Fruit fly (Drosophila melanogaster): Measurements from ENCODE around the gene Ccp84Ac.

Ccp84Ac gene

dm6 chr3R:6696221-6696749 is at the start of gene Ccp84Ac:
TSS of gene Ccp84Ac (minus strand) at chr3R:6696271.
- no peak for TF ChIP-seq Dll (optimal IDR thresholded peaks at IDR 0.05)
- TF ChIP-seq EcR (GFP tag; optimal IDR thresholded peaks at IDR 0.05) = no peak
- TF ChIP-seq usp (GFP tag; optimal IDR thresholded peaks at IDR 0.05) = no peak
- no peak for TF ChIP-seq CG8478 (optimal IDR thresholded peaks at IDR 0.05)
- no peak for TF ChIP-seq pan (optimal IDR thresholded peaks at IDR 0.05)
- TF ChIP-seq psq (optimal IDR thresholded peaks at IDR 0.05) = no peak

- no peak for TF ChIP-seq usp (GFP tag; optimal IDR thresholded peaks at IDR 0.05)
- no peak for TF ChIP-seq Dll (optimal IDR thresholded peaks at IDR 0.05)
- TF ChIP-seq EcR (GFP tag; optimal IDR thresholded peaks at IDR 0.05) = no peak
- TF ChIP-seq psq (optimal IDR thresholded peaks at IDR 0.05) = no peak
- TF ChIP-seq CG8478 (optimal IDR thresholded peaks at IDR 0.05) = no peak
- TF ChIP-seq pan (optimal IDR thresholded peaks at IDR 0.05) = no peak
These were observed 48.0 kb upstream of the Ccp84Ac start, which contains the start of gene zen2 for dm6 chr3R:6744036-6744435. TSS of gene zen2 (minus strand) at chr3R:6744136.

dm6 chr3R:6741983-6742382 is 45.9 kb upstream of the Ccp84Ac start, which contains the start of gene pb:
TSS of gene pb (minus strand) at chr3R:6742063.
- no peak for TF ChIP-seq psq (optimal IDR thresholded peaks at IDR 0.05)
- no peak for TF ChIP-seq CG8478 (optimal IDR thresholded peaks at IDR 0.05)
- TF ChIP-seq pan (optimal IDR thresholded peaks at IDR 0.05) = no peak
- no peak for TF ChIP-seq Dll (optimal IDR thresholded peaks at IDR 0.05)
- TF ChIP-seq EcR (GFP tag; optimal IDR thresholded peaks at IDR 0.05) = no peak
- no peak for TF ChIP-seq usp (GFP tag; optimal IDR thresholded peaks at IDR 0.05)

DNA sequence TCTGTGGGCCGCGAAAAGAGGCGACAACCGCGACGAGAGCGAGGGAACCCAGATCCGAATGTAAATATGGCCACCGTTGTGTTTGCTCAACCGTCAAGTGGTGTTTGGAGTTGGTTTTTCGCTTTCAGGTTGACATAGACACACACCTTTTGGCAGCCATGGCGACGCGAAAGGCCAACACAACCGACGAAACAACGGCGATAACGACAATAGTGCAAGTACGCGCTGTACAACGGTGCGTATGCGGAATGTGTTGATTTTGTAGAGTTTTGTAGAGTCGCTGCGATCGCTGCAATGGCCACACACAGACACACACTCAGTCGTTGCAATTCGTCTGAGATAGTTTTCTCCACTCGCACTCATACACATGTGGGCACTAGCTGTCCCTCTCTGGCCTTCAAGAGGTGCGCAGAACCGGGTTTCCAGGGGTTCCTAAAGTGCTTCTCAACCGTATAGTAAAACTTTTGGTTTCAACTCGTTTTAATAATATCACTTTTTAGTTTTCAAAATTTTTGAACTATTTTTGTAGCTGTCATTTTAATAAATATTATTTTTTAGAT is 45.4 kb upstream of the Ccp84Ac start:
- TF ChIP-seq EcR (GFP tag; optimal IDR thresholded peaks at IDR 0.05) (no peak), CG8478 (optimal IDR thresholded peaks at IDR 0.05) (peak; percentile 48)

DNA sequence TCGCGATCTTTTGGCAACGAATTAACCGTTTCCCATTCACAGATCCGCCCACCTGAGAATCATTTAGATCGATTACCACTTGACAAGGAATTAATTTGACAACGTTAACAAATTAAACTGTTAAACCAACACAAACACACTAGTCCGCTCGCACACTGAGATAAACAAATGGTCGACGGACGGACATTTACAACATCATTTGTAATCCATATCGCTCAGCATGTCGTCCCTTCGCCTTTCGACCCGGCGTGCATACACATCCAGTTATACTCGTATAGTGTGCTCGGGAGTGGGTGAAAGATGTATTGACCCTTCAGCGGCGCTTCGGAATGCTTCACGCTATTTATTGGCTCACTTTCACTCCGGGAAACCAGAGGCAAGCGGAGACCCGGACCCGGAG is 39.7 kb upstream of the Ccp84Ac start:
- TF ChIP-seq CG8478 (optimal IDR thresholded peaks at IDR 0.05) (no peak), usp (GFP tag; optimal IDR thresholded peaks at IDR 0.05) (no peak), EcR (GFP tag; optimal IDR thresholded peaks at IDR 0.05) (no peak)

DNA sequence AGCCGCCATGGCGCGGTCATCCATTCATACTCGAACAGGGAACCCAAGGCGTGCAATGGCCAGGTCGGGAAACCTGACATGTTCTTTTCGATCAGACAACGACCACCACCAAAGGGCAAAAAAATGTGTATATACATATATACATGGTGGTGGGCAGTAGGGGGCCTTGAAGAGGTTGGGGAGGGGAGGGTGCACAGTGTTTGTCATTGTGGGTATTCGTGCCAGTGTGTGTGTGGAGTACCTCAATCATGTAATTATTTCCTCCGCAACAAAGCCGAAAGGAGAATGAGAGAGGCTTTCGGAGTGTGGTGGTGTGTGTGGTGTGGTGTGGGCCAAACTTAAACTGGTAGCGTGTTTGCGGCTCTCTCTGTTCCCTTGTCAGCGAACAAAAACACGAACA is 30.0 kb upstream of the Ccp84Ac start:
- no peak for TF ChIP-seq usp (GFP tag; optimal IDR thresholded peaks at IDR 0.05)
- TF ChIP-seq Dll (optimal IDR thresholded peaks at IDR 0.05) = peak; percentile 56

DNA sequence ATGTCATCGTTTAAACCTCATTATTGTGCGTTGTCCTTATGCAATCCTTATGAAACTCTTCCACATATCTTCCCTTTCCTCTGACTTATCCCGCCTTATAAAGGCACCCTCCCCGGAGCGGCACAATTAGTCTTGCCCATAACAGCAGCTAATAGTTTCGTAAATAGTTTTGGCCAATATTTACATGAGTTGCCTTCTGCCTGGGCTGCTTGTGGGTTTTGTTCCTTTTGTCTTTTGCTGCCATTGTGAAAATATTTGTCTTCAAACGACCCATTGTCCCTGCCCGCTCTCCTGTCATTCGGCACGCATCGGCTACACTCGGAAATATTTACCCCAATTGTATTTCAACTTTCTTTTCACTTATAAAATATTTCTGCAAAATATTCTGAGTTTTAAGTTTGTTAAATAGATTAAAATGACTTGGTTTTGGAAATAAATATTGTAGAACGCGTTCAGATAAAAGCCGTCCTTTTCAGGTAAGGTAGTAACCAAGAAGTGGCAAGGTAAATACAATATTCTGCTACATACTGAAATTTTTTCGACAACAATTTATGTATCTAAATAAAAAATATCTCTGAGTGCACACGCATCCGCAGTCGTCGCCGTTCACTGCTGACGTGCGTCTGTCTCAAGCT is 27.6 kb upstream of the Ccp84Ac start:
- TF ChIP-seq CG8478 (optimal IDR thresholded peaks at IDR 0.05) (no peak), Dll (optimal IDR thresholded peaks at IDR 0.05) (no peak), psq (optimal IDR thresholded peaks at IDR 0.05) (no peak), usp (GFP tag; optimal IDR thresholded peaks at IDR 0.05) (no peak), EcR (GFP tag; optimal IDR thresholded peaks at IDR 0.05) (no peak), pan (optimal IDR thresholded peaks at IDR 0.05) (no peak)

dm6 chr3R:6708858-6709257 is 12.8 kb upstream of the Ccp84Ac start:
- no peak for TF ChIP-seq Dll (optimal IDR thresholded peaks at IDR 0.05)
- TF ChIP-seq usp (GFP tag; optimal IDR thresholded peaks at IDR 0.05) = no peak

DNA sequence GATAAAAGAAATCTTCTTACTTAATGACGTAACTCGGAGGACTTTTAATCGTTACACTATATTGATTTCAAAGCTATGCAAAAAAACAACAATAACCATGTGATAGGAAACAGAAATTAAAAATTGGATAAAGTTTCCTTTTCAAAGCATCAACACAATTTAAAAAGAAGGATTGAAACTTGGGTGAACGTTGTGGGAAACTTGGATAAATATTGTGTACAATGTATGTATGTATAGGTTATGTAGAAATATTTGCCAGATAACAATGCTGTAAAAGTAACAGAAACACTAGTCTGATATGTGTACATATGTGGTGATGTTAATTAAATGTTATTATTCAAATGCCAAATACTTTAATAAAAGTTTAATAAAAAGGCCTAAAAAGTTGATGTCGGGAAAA is 10.3 kb upstream of the Ccp84Ac start:
- TF ChIP-seq CG8478 (optimal IDR thresholded peaks at IDR 0.05) (no peak), psq (optimal IDR thresholded peaks at IDR 0.05) (no peak), pan (optimal IDR thresholded peaks at IDR 0.05) (no peak), usp (GFP tag; optimal IDR thresholded peaks at IDR 0.05) (no peak), EcR (GFP tag; optimal IDR thresholded peaks at IDR 0.05) (no peak), Dll (optimal IDR thresholded peaks at IDR 0.05) (no peak)

DNA sequence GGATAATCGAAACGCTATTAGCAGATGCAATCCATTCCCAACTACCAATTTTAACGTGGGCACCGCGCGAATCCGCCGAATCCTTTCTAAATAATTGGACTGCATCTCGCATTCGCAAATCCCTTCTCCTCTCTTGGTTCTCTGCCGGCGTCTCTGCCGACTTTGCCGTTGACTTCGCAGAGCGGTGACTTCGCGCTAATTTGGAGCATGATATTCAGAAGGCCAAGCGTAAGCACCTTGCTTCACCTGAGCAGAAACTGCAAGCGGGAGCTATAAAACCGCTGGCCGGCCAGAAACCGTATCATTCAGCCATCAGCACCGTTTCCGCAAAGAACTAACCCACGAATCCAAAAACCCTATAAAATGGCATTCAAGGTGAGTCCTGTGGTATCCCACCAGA is 7.7 kb upstream of the Ccp84Ac start, which contains the start of gene Ccp84Aa:
Ccp84Aa (plus strand) TSS at position 301 of the 400 bp plus-strand sequence.
- TF ChIP-seq psq (optimal IDR thresholded peaks at IDR 0.05) = no peak
- no peak for TF ChIP-seq Dll (optimal IDR thresholded peaks at IDR 0.05)
- TF ChIP-seq pan (optimal IDR thresholded peaks at IDR 0.05) = no peak
- TF ChIP-seq usp (GFP tag; optimal IDR thresholded peaks at IDR 0.05) = no peak
- TF ChIP-seq CG8478 (optimal IDR thresholded peaks at IDR 0.05) = no peak
- TF ChIP-seq EcR (GFP tag; optimal IDR thresholded peaks at IDR 0.05) = no peak

- TF ChIP-seq EcR (GFP tag; optimal IDR thresholded peaks at IDR 0.05) (no peak), usp (GFP tag; optimal IDR thresholded peaks at IDR 0.05) (no peak), CG8478 (optimal IDR thresholded peaks at IDR 0.05) (no peak), pan (optimal IDR thresholded peaks at IDR 0.05) (no peak), Dll (optimal IDR thresholded peaks at IDR 0.05) (no peak), psq (optimal IDR thresholded peaks at IDR 0.05) (no peak)
These were observed 6.7 kb upstream of the Ccp84Ac start, which contains the start of gene Ccp84Ab for dm6 chr3R:6702777-6703176. TSS of gene Ccp84Ab (minus strand) at chr3R:6702877.

DNA sequence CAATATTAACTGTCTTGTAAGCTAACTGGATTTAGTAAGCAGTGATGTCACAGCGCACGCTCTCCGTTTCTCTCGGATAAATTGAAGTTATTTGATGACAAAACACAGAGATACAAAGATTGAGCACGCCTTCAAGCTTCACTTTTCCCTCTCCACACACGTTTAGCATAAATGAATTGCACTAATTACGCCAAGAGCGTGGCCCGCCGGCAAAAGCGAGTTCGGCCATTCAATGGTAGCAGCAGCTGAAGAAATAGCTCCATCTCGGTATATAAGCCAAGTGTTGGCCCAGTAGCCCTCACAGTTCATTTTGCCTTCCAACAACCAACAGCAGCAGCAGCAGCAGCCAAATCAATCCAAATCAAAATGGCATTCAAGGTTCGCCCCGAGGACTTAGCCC is 3.6 kb downstream of the Ccp84Ac start, which contains the start of gene Ccp84Ad:
Ccp84Ad (plus strand) TSS at position 301 of the 400 bp plus-strand sequence.
- TF ChIP-seq usp (GFP tag; optimal IDR thresholded peaks at IDR 0.05) (no peak), EcR (GFP tag; optimal IDR thresholded peaks at IDR 0.05) (no peak), Dll (optimal IDR thresholded peaks at IDR 0.05) (no peak), pan (optimal IDR thresholded peaks at IDR 0.05) (no peak), CG8478 (optimal IDR thresholded peaks at IDR 0.05) (no peak)

DNA sequence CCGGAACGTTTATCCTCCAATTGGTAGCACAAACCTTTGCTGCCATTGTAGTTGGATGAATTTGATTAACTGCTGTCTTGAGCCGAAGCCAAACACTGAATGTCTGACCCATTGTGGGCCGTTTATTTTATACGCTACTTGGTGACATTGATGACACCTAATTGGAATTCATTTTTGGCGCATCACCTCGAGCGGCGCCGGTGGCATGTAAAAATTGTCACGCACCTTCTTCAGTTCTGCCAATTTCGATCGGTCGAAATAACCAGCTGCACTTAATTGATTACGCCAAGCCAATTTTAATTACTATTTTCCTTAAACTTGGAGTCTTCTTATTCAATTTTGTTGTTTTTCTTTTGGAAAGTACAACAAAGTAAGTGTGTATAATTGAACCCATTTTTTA is 4.4 kb downstream of the Ccp84Ac start, which contains the start of gene Ccp84Ae:
Ccp84Ae (minus strand) TSS at position 101 of the 400 bp plus-strand sequence.
- TF ChIP-seq pan (optimal IDR thresholded peaks at IDR 0.05) (no peak), CG8478 (optimal IDR thresholded peaks at IDR 0.05) (no peak), EcR (GFP tag; optimal IDR thresholded peaks at IDR 0.05) (no peak), psq (optimal IDR thresholded peaks at IDR 0.05) (no peak), Dll (optimal IDR thresholded peaks at IDR 0.05) (no peak), usp (GFP tag; optimal IDR thresholded peaks at IDR 0.05) (no peak)
